Fruit fly (Drosophila melanogaster) whole organism, embryonic: Measurements from ENCODE around the gene CG31313.

Source experiments
- Ada2b ChIP-seq: fragments of 200-800 bp; sonication (Bioruptor generic); IDR thresholded peaks from 2 replicates; pipeline ENCODE4 v1.3.6; 2022; ENCODE audit warnings: missing biosample characterization, missing genetic modification characterization
- Atf6 ChIP-seq: fragments of 200-800 bp; sonication (Bioruptor generic); IDR thresholded peaks from 2 replicates; pipeline ENCODE4 v1.3.6; 2022; ENCODE audit warnings: missing biosample characterization, missing genetic modification characterization
- CG10209 ChIP-seq: fragments of 200-800 bp; sonication (Bioruptor generic); optimal IDR thresholded peaks from 3 replicates; lab custom pipeline; 2017; ENCODE audit warnings: missing biosample characterization, mild to moderate bottlenecking, missing genetic modification characterization, missing genetic modification reagents
- CG10543 ChIP-seq: fragments of 200-800 bp; sonication (Bioruptor generic); optimal IDR thresholded peaks from 3 replicates; lab custom pipeline; 2017; ENCODE audit warnings: missing biosample characterization, mild to moderate bottlenecking, missing genetic modification characterization, moderate library complexity
- CG10979 ChIP-seq: fragments of 200-800 bp; sonication (Bioruptor generic); optimal IDR thresholded peaks from 2 replicates; lab custom pipeline; 2018; ENCODE audit warnings: missing biosample characterization, mild to moderate bottlenecking, missing genetic modification characterization, moderate library complexity
- CG11398 ChIP-seq: fragments of 200-800 bp; sonication (Bioruptor generic); optimal IDR thresholded peaks from 2 replicates; lab custom pipeline; 2016; ENCODE audit warnings: missing biosample characterization, missing genetic modification characterization
- CG13424 ChIP-seq: fragments of 200-800 bp; sonication (Bioruptor generic); optimal IDR thresholded peaks from 2 replicates; lab custom pipeline; 2019; ENCODE audit warnings: missing biosample characterization, mild to moderate bottlenecking, missing genetic modification characterization, moderate library complexity
- CG15479 ChIP-seq: fragments of 200-800 bp; sonication (Bioruptor generic); optimal IDR thresholded peaks from 3 replicates; lab custom pipeline; 2019; ENCODE audit warnings: missing biosample characterization, mild to moderate bottlenecking, missing genetic modification characterization, moderate library complexity
- CG17385 ChIP-seq: fragments of 200-800 bp; sonication (Bioruptor generic); optimal IDR thresholded peaks from 3 replicates; lab custom pipeline; 2018; ENCODE audit warnings: missing biosample characterization, mild to moderate bottlenecking, missing genetic modification characterization
- CG2712 ChIP-seq: fragments of 200-800 bp; optimal IDR thresholded peaks from 3 replicates; lab custom pipeline; 2019; ENCODE audit warnings: missing biosample characterization, mild to moderate bottlenecking, missing genetic modification characterization, moderate library complexity
- CG3163 ChIP-seq: fragments of 200-800 bp; sonication (Bioruptor generic); optimal IDR thresholded peaks from 3 replicates; lab custom pipeline; 2016; ENCODE audit warnings: missing biosample characterization, missing genetic modification characterization
- CG32767 ChIP-seq: fragments of 200-800 bp; sonication (Bioruptor generic); IDR thresholded peaks from 2 replicates; pipeline ENCODE4 v1.3.6; 2022; ENCODE audit warnings: missing biosample characterization, missing genetic modification characterization
- CG34376 ChIP-seq: fragments of 200-800 bp; sonication (Bioruptor generic); optimal IDR thresholded peaks from 2 replicates; lab custom pipeline; 2018; ENCODE audit warnings: missing biosample characterization, mild to moderate bottlenecking, missing genetic modification characterization
- CG6272 ChIP-seq: fragments of 200-800 bp; sonication (Bioruptor generic); IDR thresholded peaks from 2 replicates; pipeline ENCODE4 v1.3.6; 2022; ENCODE audit warnings: missing biosample characterization, missing genetic modification characterization
- CG9437 ChIP-seq: fragments of 200-800 bp; sonication (Bioruptor generic); optimal IDR thresholded peaks from 2 replicates; lab custom pipeline; 2018; ENCODE audit warnings: missing biosample characterization, mild to moderate bottlenecking, missing genetic modification characterization
- CrebB ChIP-seq: fragments of 200-800 bp; sonication (Bioruptor generic); optimal IDR thresholded peaks from 3 replicates; lab custom pipeline; 2018; ENCODE audit warnings: missing biosample characterization, mild to moderate bottlenecking, missing genetic modification characterization
- Hr51 ChIP-seq, 2 experiments: fragments of 200-800 bp; sonication (Bioruptor generic); optimal IDR thresholded peaks; 2 replicates in 1 of 2; 3 replicates in 1 of 2; lab custom pipeline; 2016 to 2018; ENCODE audit warnings: missing biosample characterization in 2 of 2, missing genetic modification characterization in 2 of 2, mild to moderate bottlenecking in 1 of 2, moderate library complexity in 1 of 2
- Med ChIP-seq: fragments of 200-800 bp; sonication (Bioruptor generic); peaks from one replicate; lab custom pipeline; 2016; ENCODE audit warnings: missing biosample characterization, missing genetic modification characterization, mild to moderate bottlenecking, inconsistent platforms, moderate library complexity
- Meics ChIP-seq: fragments of 200-800 bp; sonication (Bioruptor generic); optimal IDR thresholded peaks from 2 replicates; lab custom pipeline; 2017; ENCODE audit warnings: missing biosample characterization, mild to moderate bottlenecking, missing genetic modification characterization
- Mes4 ChIP-seq: fragments of 200-800 bp; sonication (Bioruptor generic); optimal IDR thresholded peaks from 2 replicates; lab custom pipeline; 2016; ENCODE audit warnings: missing biosample characterization, missing genetic modification characterization
- Nf-YB ChIP-seq: fragments of 200-800 bp; sonication (Bioruptor generic); optimal IDR thresholded peaks from 3 replicates; lab custom pipeline; 2019; ENCODE audit warnings: missing biosample characterization, mild to moderate bottlenecking, missing genetic modification characterization, moderate library complexity
- Opbp ChIP-seq: fragments of 200-800 bp; sonication (Bioruptor generic); IDR thresholded peaks from 3 replicates; pipeline ENCODE4 v1.3.6; 2022; ENCODE audit warnings: missing biosample characterization, missing genetic modification characterization; ENCODE audit not compliant: partially characterized antibody
- Trl ChIP-seq, 3 experiments: fragments of >200 bp in 2 of 3; fragments of 200-800 bp in 1 of 3; sonication (Bioruptor generic) in 1 of 3; optimal IDR thresholded peaks; 2 replicates in 1 of 3; 3 replicates in 2 of 3; lab custom pipeline; 2016 to 2017; ENCODE audit warnings: missing biosample characterization in 1 of 3, missing genetic modification characterization in 1 of 3
- chm ChIP-seq: fragments of 200-800 bp; sonication (Bioruptor generic); IDR thresholded peaks from 2 replicates; pipeline ENCODE4 v1.3.6; 2022; ENCODE audit warnings: missing biosample characterization, missing genetic modification characterization
- chn ChIP-seq: fragments of 200-800 bp; sonication (Bioruptor generic); optimal IDR thresholded peaks from 2 replicates; lab custom pipeline; 2016; ENCODE audit warnings: missing biosample characterization, missing genetic modification characterization
- corto ChIP-seq: fragments of 200-800 bp; sonication (Bioruptor generic); optimal IDR thresholded peaks from 2 replicates; lab custom pipeline; 2016; ENCODE audit warnings: missing biosample characterization, mild to moderate bottlenecking, missing genetic modification characterization, moderate library complexity
- danr ChIP-seq: fragments of 200-800 bp; sonication (Bioruptor generic); IDR thresholded peaks from 2 replicates; pipeline ENCODE4 v1.3.6; 2022; ENCODE audit warnings: missing biosample characterization, missing genetic modification characterization
- dati ChIP-seq: fragments of 200-800 bp; sonication (Bioruptor generic); IDR thresholded peaks from 2 replicates; pipeline ENCODE4 v1.3.6; 2022; ENCODE audit warnings: missing biosample characterization, missing genetic modification characterization
- disco-r ChIP-seq: fragments of 200-800 bp; sonication (Bioruptor generic); optimal IDR thresholded peaks from 2 replicates; lab custom pipeline; 2016; ENCODE audit warnings: missing biosample characterization, missing genetic modification characterization
- ftz-f1 ChIP-seq: fragments of 200-800 bp; sonication (Bioruptor generic); optimal IDR thresholded peaks from 2 replicates; lab custom pipeline; 2016; ENCODE audit warnings: missing biosample characterization, missing genetic modification characterization
- grn ChIP-seq: fragments of 200-800 bp; sonication (Bioruptor generic); optimal IDR thresholded peaks from 3 replicates; lab custom pipeline; 2017; ENCODE audit warnings: missing biosample characterization, missing genetic modification characterization
- gt ChIP-seq: fragments of 200-800 bp; sonication (Bioruptor generic); IDR thresholded peaks from 2 replicates; pipeline ENCODE4 v1.3.6; 2022; ENCODE audit warnings: missing biosample characterization, missing genetic modification characterization
- knrl ChIP-seq: fragments of 200-800 bp; sonication (Bioruptor generic); IDR thresholded peaks from 3 replicates; pipeline ENCODE4 v1.3.6; 2022; ENCODE audit warnings: missing biosample characterization, missing genetic modification characterization; ENCODE audit not compliant: partially characterized antibody
- lilli ChIP-seq: fragments of 200-800 bp; sonication (Bioruptor generic); optimal IDR thresholded peaks from 3 replicates; lab custom pipeline; 2016; ENCODE audit warnings: missing biosample characterization, missing genetic modification characterization
- mam ChIP-seq: fragments of 200-800 bp; sonication (Bioruptor generic); optimal IDR thresholded peaks from 3 replicates; lab custom pipeline; 2016; ENCODE audit warnings: missing biosample characterization, missing genetic modification characterization
- pan ChIP-seq, 4 experiments: fragments of >200 bp in 3 of 4; fragments of 200-800 bp in 1 of 4; sonication (Bioruptor generic) in 1 of 4; optimal IDR thresholded peaks in 3 of 4; IDR thresholded peaks in 1 of 4; 2 replicates each; pipeline versions ENCODE4 v1.3.6 to Lab custom; 2017 to 2022; ENCODE audit warnings: missing biosample characterization in 2 of 4, missing genetic modification characterization in 2 of 4, mixed read lengths in 1 of 4
- phol ChIP-seq: fragments of 200-800 bp; sonication (Bioruptor generic); optimal IDR thresholded peaks from 3 replicates; lab custom pipeline; 2018; ENCODE audit warnings: missing biosample characterization, mild to moderate bottlenecking, missing genetic modification characterization, moderate library complexity
- pita ChIP-seq: fragments of 200-800 bp; sonication (Bioruptor generic); optimal IDR thresholded peaks from 2 replicates; lab custom pipeline; 2017; ENCODE audit warnings: missing biosample characterization, mild to moderate bottlenecking, missing genetic modification characterization
- pzg ChIP-seq: fragments of 200-800 bp; sonication (Bioruptor generic); optimal IDR thresholded peaks from 3 replicates; lab custom pipeline; 2018; ENCODE audit warnings: missing biosample characterization, mild to moderate bottlenecking, missing genetic modification characterization, moderate library complexity
- row ChIP-seq: fragments of 200-800 bp; sonication (Bioruptor generic); IDR thresholded peaks from 3 replicates; pipeline ENCODE4 v1.3.6; 2022; ENCODE audit warnings: missing biosample characterization, missing genetic modification characterization
- sd ChIP-seq: fragments of 200-800 bp; sonication (Bioruptor generic); optimal IDR thresholded peaks from 3 replicates; lab custom pipeline; 2018; ENCODE audit warnings: missing biosample characterization, mild to moderate bottlenecking, missing genetic modification characterization, moderate library complexity
- shn ChIP-seq: fragments of 200-800 bp; sonication (Bioruptor generic); optimal IDR thresholded peaks from 3 replicates; lab custom pipeline; 2016; ENCODE audit warnings: missing biosample characterization, missing genetic modification characterization
- so ChIP-seq: fragments of 200-800 bp; sonication (Bioruptor generic); IDR thresholded peaks from 3 replicates; pipeline ENCODE4 v1.3.6; 2022; ENCODE audit warnings: missing biosample characterization, missing genetic modification characterization
- sob ChIP-seq: fragments of 200-800 bp; sonication (Bioruptor generic); IDR thresholded peaks from 2 replicates; pipeline ENCODE4 v1.3.6; 2022; ENCODE audit warnings: missing biosample characterization, missing genetic modification characterization
- tap ChIP-seq: fragments of 200-800 bp; optimal IDR thresholded peaks from 3 replicates; lab custom pipeline; 2019; ENCODE audit warnings: missing biosample characterization, mild to moderate bottlenecking, missing genetic modification characterization, moderate library complexity
- z ChIP-seq: fragments of 200-800 bp; sonication (Bioruptor generic); IDR thresholded peaks from 3 replicates; pipeline ENCODE4 v1.3.6; 2022; ENCODE audit warnings: missing biosample characterization, missing genetic modification characterization

CG31313 gene

DNA sequence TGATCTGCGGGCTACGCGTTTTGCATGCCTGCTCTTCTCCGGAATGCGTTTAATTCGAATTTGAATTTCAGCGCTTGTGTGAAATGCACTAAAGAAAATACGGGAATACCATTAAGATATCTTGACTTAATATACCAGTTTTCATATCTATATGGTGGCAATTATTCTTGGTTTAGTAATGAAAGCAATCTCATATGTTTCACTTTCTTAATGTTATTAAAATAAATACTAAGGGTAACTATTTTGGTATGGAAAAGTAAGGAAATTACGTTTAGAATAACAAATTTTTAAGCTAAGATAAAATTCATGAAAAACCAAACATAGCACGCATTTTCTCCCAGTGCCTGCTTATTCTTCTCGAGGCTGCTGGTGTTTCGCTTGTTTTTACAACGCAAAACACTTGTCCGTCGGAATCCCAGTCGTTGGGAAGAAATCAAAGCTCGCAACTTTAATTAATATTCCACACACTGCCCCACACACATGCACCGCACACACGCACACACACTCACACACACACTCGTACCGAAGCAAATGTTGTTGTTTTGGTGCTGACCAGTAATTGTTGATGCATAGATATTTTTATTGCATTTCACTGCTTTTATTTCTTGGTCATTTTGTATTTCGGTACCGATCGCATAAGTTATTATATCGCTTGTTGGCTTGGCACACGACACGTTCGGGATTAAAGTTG, 10.7 kb upstream of the CG31313 start (continued):
- TF ChIP-seq Hr51 (GFP tag; optimal IDR thresholded peaks at IDR 0.05; lab: Kevin White, UChicago) = peak in 1 of 2 experiments; percentile 61
- no peak for TF ChIP-seq Mes4 (GFP tag; lab: Kevin White, UChicago)
- no peak for TF ChIP-seq pan (optimal IDR thresholded peaks at IDR 0.05; lab: Kevin White, UChicago)
- TF ChIP-seq pan (GFP tag; optimal IDR thresholded peaks at IDR 0.05 in 1 of 2, IDR thresholded peaks at IDR 0.05 in 1 of 2) = no peak
- TF ChIP-seq CG10209 (GFP tag; lab: Kevin White, UChicago) = no peak
- TF ChIP-seq pita (GFP tag; lab: Kevin White, UChicago) = no peak
- TF ChIP-seq mam (GFP tag; lab: Kevin White, UChicago) = no peak
- TF ChIP-seq CG13424 (tag; lab: Kevin White, UChicago) = peak; percentile 35
- TF ChIP-seq Trl (optimal IDR thresholded peaks at IDR 0.05; lab: Kevin White, UChicago) = no peak
- TF ChIP-seq Trl (GFP tag; optimal IDR thresholded peaks at IDR 0.05; lab: Kevin White, UChicago) = no peak
- TF ChIP-seq danr (GFP tag; lab: Robert Waterston, UW) = no peak
- peak; percentile 28; the same call in 2 of the 3 replicates for TF ChIP-seq row (GFP tag; lab: Robert Waterston, UW)
- TF ChIP-seq CG15479 (GFP tag; lab: Kevin White, UChicago) = no peak
- peak; percentile 41 for TF ChIP-seq CG2712 (tag; lab: Kevin White, UChicago)
- no peak for TF ChIP-seq CG11398 (GFP tag; lab: Kevin White, UChicago)
- no peak for TF ChIP-seq chm (GFP tag; lab: Robert Waterston, UW)
- TF ChIP-seq CG10979 = peak; percentile 14
- no peak for TF ChIP-seq lilli (GFP tag; lab: Kevin White, UChicago)
- TF ChIP-seq CG17385 = peak; percentile 23
- no peak for TF ChIP-seq shn (GFP tag; lab: Kevin White, UChicago)
- TF ChIP-seq corto (GFP tag; lab: Kevin White, UChicago) = no peak
- no peak for TF ChIP-seq CG9437 (GFP tag; lab: Kevin White, UChicago)
- peak; percentile 51 for TF ChIP-seq phol
- no peak for TF ChIP-seq Nf-YB
- no peak for TF ChIP-seq CG6272 (GFP tag; lab: Robert Waterston, UW)
- no peak for TF ChIP-seq Atf6 (GFP tag; lab: Robert Waterston, UW)

DNA sequence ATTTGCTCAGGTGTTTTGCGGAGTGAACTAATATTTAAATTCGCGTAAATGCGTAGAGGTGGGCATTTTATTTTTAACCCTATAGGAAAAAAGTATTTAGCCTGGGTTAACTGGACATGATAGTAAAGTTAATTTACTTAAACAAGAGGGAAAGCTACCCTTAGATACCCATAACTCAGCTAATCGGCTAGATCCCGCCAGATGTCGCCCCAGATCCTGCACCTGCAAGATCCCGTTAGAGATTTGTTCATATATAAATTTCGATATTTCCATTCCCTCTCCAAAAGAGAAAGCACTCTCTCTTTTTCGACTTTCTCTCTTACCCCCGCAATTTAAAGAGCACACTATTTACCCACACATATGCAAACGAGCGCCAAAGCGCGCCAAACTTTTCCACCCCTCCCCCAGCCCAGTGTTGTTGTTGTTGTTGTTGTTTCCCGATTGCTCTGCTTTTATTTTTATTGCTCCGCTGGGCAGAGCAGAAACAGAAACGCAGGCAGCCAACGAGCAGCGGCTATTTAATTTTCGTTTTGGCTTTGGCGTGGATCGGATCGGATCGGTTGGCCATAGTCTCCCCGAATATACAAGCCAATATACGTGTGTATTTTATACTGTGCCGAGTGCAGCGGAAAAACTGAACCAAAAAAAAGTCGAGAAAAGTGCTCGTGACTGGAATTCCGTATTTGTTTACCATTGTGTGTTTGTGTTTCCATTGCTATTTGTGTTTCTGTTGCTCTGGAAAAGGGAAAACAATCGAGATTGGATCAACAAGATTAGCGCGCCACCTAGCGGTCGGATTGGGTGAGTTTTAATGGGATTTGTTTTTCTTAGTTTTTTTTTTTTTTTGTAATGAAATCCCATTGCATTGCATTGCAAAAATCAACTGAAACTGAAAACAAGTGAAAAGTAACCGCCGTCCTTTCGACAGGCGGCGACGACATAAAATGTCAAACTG, 9.7 kb upstream of the CG31313 start, which contains the start of gene stumps:
Gene stumps (plus strand): TSS at position 526 of the 955 bp plus-strand sequence.
- TF ChIP-seq CG3163 (GFP tag; lab: Kevin White, UChicago) (peak; percentile 94), chn (GFP tag; lab: Kevin White, UChicago) (no peak), tap (tag; lab: Kevin White, UChicago) (peak; percentile 14), CrebB (tag; lab: Kevin White, UChicago) (no peak), Opbp (0 out of 3 replicates have a peak, but pooled peaks have one; percentile 10), danr (GFP tag; lab: Robert Waterston, UW) (no peak), knrl (no peak), ftz-f1 (GFP tag; lab: Kevin White, UChicago) (no peak), pzg (GFP tag; lab: Kevin White, UChicago) (no peak), CG10543 (GFP tag; lab: Kevin White, UChicago) (peak; percentile 38), z (GFP tag; lab: Robert Waterston, UW) (no peak), gt (GFP tag; lab: Robert Waterston, UW) (no peak), sob (GFP tag; lab: Robert Waterston, UW) (no peak), so (GFP tag; lab: Robert Waterston, UW) (peak; percentile 72; the same call in 2 of the 3 replicates), grn (peak; percentile 53), Meics (no peak), disco-r (GFP tag; lab: Kevin White, UChicago) (no peak), sd (peak; percentile 77), Med (GFP tag; lab: Kevin White, UChicago) (peak; percentile 73), CG32767 (GFP tag; lab: Robert Waterston, UW) (0 out of 2 replicates have a peak, but pooled peaks have one; percentile 27), CG10979 (peak; percentile 81), Ada2b (GFP tag; lab: Robert Waterston, UW) (no peak), CG34376 (no peak), dati (GFP tag; lab: Robert Waterston, UW) (no peak)
